Worm (Caenorhabditis elegans) whole organism, L4 larva: ENCODE measurements around the gene C17G1.2.

Experiments
- F26F4.8 ChIP-seq: fragments of 200-800 bp; sonication (Bioruptor generic); conservative IDR thresholded peaks from 2 replicates; pipeline ENCODE4 v1.3.6; 2022; ENCODE audit warnings: missing genetic modification characterization, missing compliant biosample characterization
- T20F7.1 ChIP-seq: fragments of 200-800 bp; sonication (Bioruptor generic); optimal IDR thresholded peaks from 2 replicates; lab custom pipeline; 2018; ENCODE audit warnings: mild to moderate bottlenecking, missing genetic modification characterization, missing compliant biosample characterization
- Y75B8A.6 ChIP-seq: fragments of 200-800 bp; sonication (Bioruptor generic); IDR thresholded peaks from 2 replicates; pipeline ENCODE4 v1.3.6; 2022; ENCODE audit warnings: missing genetic modification reagents, missing genetic modification characterization, missing compliant biosample characterization
- ZK546.5 ChIP-seq, 2 experiments: sonication (generic microtip); optimal IDR thresholded peaks; 2 replicates each; lab custom pipeline; 2017; ENCODE audit warnings: missing biosample characterization in 2 of 2, missing genetic modification characterization in 2 of 2
- aha-1 ChIP-seq: fragments of 150-350 bp; peaks from one replicate; lab custom pipeline; 2014; ENCODE audit warnings: missing biosample characterization, missing genetic modification characterization
- ama-1 ChIP-seq: fragments of 150-350 bp; optimal IDR thresholded peaks from 2 replicates; lab custom pipeline; 2014; ENCODE audit warnings: inconsistent platforms, mixed read lengths
- ceh-44 ChIP-seq: fragments of 200-800 bp; sonication (Bioruptor generic); IDR thresholded peaks from 2 replicates; pipeline ENCODE4 v1.3.6; 2022; ENCODE audit warnings: missing genetic modification reagents, missing genetic modification characterization, missing compliant biosample characterization
- daf-19 ChIP-seq: fragments of 200-800 bp; sonication (Bioruptor generic); conservative IDR thresholded peaks from 2 replicates; pipeline ENCODE4 v1.3.6; 2022; ENCODE audit warnings: missing genetic modification characterization, missing compliant biosample characterization
- dmd-8 ChIP-seq: fragments of 200-800 bp; sonication (Bioruptor generic); IDR thresholded peaks from 2 replicates; pipeline ENCODE4 v1.3.6; 2022; ENCODE audit warnings: missing genetic modification characterization, missing compliant biosample characterization
- dpl-1 ChIP-seq: fragments of 150-350 bp; optimal IDR thresholded peaks from 2 replicates; lab custom pipeline; 2014; ENCODE audit warnings: missing biosample characterization, missing genetic modification reagents, missing genetic modification characterization
- egl-43 ChIP-seq: fragments of 200-800 bp; sonication (Bioruptor generic); IDR thresholded peaks from 2 replicates; pipeline ENCODE4 v1.3.6; 2022; ENCODE audit warnings: missing genetic modification reagents, missing genetic modification characterization, missing compliant biosample characterization
- hif-1 ChIP-seq, 2 experiments: sonication (generic microtip); optimal IDR thresholded peaks; 2 replicates each; lab custom pipeline; 2016 to 2017; ENCODE audit warnings: missing compliant biosample characterization in 2 of 2, missing genetic modification characterization in 2 of 2, missing genetic modification reagents in 2 of 2, missing genotype in 2 of 2, mild to moderate bottlenecking in 1 of 2
- hlh-11 ChIP-seq: fragments of 200-800 bp; sonication (Bioruptor generic); optimal IDR thresholded peaks from 2 replicates; lab custom pipeline; 2018; ENCODE audit warnings: mild to moderate bottlenecking, missing genetic modification characterization, missing compliant biosample characterization
- lim-7 ChIP-seq: fragments of 200-800 bp; sonication (Bioruptor generic); IDR thresholded peaks from 2 replicates; pipeline ENCODE4 v1.3.6; 2022; ENCODE audit warnings: missing genetic modification characterization, missing compliant biosample characterization
- lin-13 ChIP-seq: fragments of 150-350 bp; optimal IDR thresholded peaks from 2 replicates; lab custom pipeline; 2014; ENCODE audit warnings: missing biosample characterization, missing genetic modification reagents, missing genetic modification characterization
- lin-29 ChIP-seq: fragments of 200-800 bp; sonication (Bioruptor generic); IDR thresholded peaks from 2 replicates; pipeline ENCODE4 v1.3.6; 2022; ENCODE audit warnings: missing genetic modification reagents, missing genetic modification characterization, missing compliant biosample characterization
- madf-5 ChIP-seq, 2 experiments: fragments of 200-800 bp; sonication (Bioruptor generic); IDR thresholded peaks; 2 replicates each; pipeline ENCODE4 v1.3.6; 2022; ENCODE audit warnings: missing compliant biosample characterization in 2 of 2, missing genetic modification characterization in 2 of 2
- madf-9 ChIP-seq: fragments of 200-800 bp; sonication (Bioruptor generic); conservative IDR thresholded peaks from 2 replicates; pipeline ENCODE4 v1.3.6; 2022; ENCODE audit warnings: missing genetic modification reagents, missing genetic modification characterization, missing compliant biosample characterization
- nhr-10 ChIP-seq: fragments of 150-350 bp; optimal IDR thresholded peaks from 2 replicates; lab custom pipeline; 2014; ENCODE audit warnings: missing biosample characterization, missing genetic modification characterization
- nhr-111 ChIP-seq: fragments of 200-800 bp; sonication (Bioruptor generic); optimal IDR thresholded peaks from 2 replicates; lab custom pipeline; 2018; ENCODE audit warnings: mild to moderate bottlenecking, missing genetic modification characterization, missing compliant biosample characterization
- skn-1 ChIP-seq: fragments of 150-350 bp; optimal IDR thresholded peaks from 2 replicates; lab custom pipeline; 2014; ENCODE audit warnings: missing biosample characterization, missing genetic modification characterization
- spr-1 ChIP-seq: sonication (generic microtip); optimal IDR thresholded peaks from 2 replicates; lab custom pipeline; 2016; ENCODE audit warnings: mild to moderate bottlenecking, missing genetic modification characterization, missing compliant biosample characterization
- unc-62 ChIP-seq, 3 experiments: fragments of 150-350 bp in 1 of 3; sonication (generic microtip); optimal IDR thresholded peaks in 2 of 3; peaks in 1 of 3; 1 replicate in 1 of 3; 2 replicates in 2 of 3; lab custom pipeline; 2014 to 2017; ENCODE audit warnings: missing biosample characterization in 3 of 3, missing genetic modification characterization in 3 of 3, missing genetic modification reagents in 3 of 3, missing genotype in 1 of 3
- zip-11 ChIP-seq: fragments of 200-800 bp; sonication (Bioruptor generic); IDR thresholded peaks from 2 replicates; pipeline ENCODE4 v1.3.6; 2022; ENCODE audit warnings: missing genetic modification characterization, missing compliant biosample characterization

C17G1.2 gene

DNA sequence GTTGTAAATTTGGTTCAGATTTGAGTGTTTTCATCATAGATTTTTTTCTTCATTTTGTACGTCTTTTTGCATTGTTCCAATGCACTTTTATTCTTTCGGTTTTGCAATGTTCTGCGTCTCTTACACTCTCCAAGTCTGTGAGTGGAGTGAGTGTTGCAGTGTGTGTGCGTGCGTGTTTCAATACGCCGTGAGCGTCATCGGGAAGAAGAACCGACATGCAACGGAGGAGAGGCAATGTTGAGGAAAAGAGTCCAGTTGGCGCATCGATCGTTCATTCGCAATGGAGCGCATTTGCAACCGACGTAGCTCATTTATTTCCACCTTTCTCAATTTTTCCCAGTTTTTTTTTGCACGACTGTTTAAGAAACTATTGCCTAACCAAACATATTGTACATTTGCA, 37.2 kb downstream of the C17G1.2 start, which contains the start of gene ZC506.1 (continued):
- TF ChIP-seq lin-29 (GFP tag; lab: Robert Waterston, UW) (0 out of 2 replicates have a peak, but pooled peaks have one; percentile 11), nhr-10 (tag; lab: Kevin White, UChicago) (peak; percentile 86), nhr-111 (GFP tag; lab: Kevin White, UChicago) (no peak), hlh-11 (tag; lab: Kevin White, UChicago) (peak; percentile 98), lim-7 (GFP tag; lab: Robert Waterston, UW) (no peak), zip-11 (GFP tag; lab: Robert Waterston, UW) (no peak), aha-1 (tag; lab: Kevin White, UChicago) (peak; percentile 99), dmd-8 (GFP tag; lab: Robert Waterston, UW) (0 out of 2 replicates have a peak, but pooled peaks have one; percentile 42), ZK546.5 (tag; optimal IDR thresholded peaks at IDR 0.05; lab: Kevin White, UChicago) (peak in 1 of 2 experiments; percentile 12), Y75B8A.6 (GFP tag; lab: Robert Waterston, UW) (peak; percentile 64; the same call in 1 of the 2 replicates)

DNA sequence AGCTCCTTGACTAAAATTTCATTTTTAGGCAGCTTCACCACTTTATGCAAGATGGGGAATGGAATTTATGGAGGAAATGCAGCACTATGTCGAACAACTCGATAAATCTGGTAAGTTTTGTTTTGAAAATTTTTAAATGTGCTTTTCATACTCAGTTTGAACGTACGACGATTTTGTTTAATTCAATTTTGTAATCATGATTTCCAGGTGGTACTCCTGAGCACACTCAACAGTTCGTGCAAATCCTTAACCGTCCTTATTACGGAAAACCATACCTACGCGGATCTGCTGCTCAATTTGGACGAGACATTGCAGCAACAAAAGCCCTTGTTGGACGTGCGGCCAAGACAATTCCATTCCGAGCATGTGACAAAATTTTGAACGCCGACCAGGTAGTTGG, 41.2 kb downstream of the C17G1.2 start:
- no peak for TF ChIP-seq egl-43
- TF ChIP-seq aha-1 (tag; lab: Kevin White, UChicago), result peak; percentile 22
- peak in 1 of 2 experiments; percentile 92 for TF ChIP-seq unc-62 (GFP tag; optimal IDR thresholded peaks at IDR 0.05 in 1 of 2; lab: Kevin White, UChicago)
- TF ChIP-seq unc-62 (tag; optimal IDR thresholded peaks at IDR 0.05; lab: Kevin White, UChicago), result no peak
- no peak for TF ChIP-seq madf-5 (GFP tag; IDR thresholded peaks at IDR 0.05; lab: Robert Waterston, UW)
- TF ChIP-seq daf-19, result no peak
- no peak for TF ChIP-seq F26F4.8 (GFP tag; lab: Robert Waterston, UW)
- TF ChIP-seq lin-13 (GFP tag; lab: Kevin White, UChicago), result no peak
- TF ChIP-seq, all 104 proteins: peak for 2

DNA sequence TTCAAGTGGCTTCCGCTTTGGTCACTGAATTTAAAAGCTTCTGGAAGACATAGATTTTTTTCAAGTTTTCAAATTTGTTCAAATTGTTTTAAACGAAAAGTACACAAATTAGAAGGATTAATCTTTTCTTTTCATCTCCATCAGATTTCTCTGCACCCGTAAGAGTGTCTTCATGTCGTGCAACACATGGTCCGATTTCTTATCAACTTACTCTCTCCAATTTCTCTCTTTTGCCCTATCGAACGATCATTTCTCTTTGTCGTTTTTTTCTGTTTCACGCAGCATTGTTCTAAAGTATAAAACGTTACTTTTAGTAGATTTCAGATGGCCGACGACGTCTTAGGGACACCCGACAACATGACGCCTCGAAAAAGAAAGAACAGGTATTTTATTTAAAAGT, 43.9 kb downstream of the C17G1.2 start, which contains the start of gene pssy-1:
Gene pssy-1, plus strand, starts transcription at position 318 of the 400 bp plus-strand sequence.
- no peak for TF ChIP-seq aha-1 (tag; lab: Kevin White, UChicago)
- TF ChIP-seq hif-1 (tag; optimal IDR thresholded peaks at IDR 0.05; lab: Kevin White, UChicago), result no peak
- TF ChIP-seq T20F7.1 (GFP tag; lab: Kevin White, UChicago), result no peak
- TF ChIP-seq spr-1 (tag; lab: Kevin White, UChicago), result no peak
- TF ChIP-seq skn-1 (tag; lab: Kevin White, UChicago), result no peak
- TF ChIP-seq ceh-44 (GFP tag; lab: Robert Waterston, UW), result no peak
- TF ChIP-seq ama-1 (lab: Kevin White, UChicago), result no peak
- TF ChIP-seq unc-62 (GFP tag; optimal IDR thresholded peaks at IDR 0.05 in 1 of 2; lab: Kevin White, UChicago), result no peak
- no peak for TF ChIP-seq unc-62 (tag; optimal IDR thresholded peaks at IDR 0.05; lab: Kevin White, UChicago)
- no peak for TF ChIP-seq dpl-1
- TF ChIP-seq madf-9, result no peak
